Fruit fly (Drosophila melanogaster) S2 (cell line): ENCODE data around the gene Nedd8.

ENCODE experiments used
- CG8478 ChIP-seq: fragments of >200 bp; optimal IDR thresholded peaks from 2 replicates; lab custom pipeline; 2018
- CTCF ChIP-seq, 2 experiments: fragments of >200 bp; optimal IDR thresholded peaks; 2 replicates each; lab custom pipeline; 2018

dm6 chr2L:18943797-18944174 lies 7.9 kb downstream of the Nedd8 start, which contains the start of gene ssp3:
- TF ChIP-seq CG8478 (lab: Kevin White, UChicago) (no peak), CTCF (optimal IDR thresholded peaks at IDR 0.05; lab: Kevin White, UChicago) (no peak)
